Fruit fly (Drosophila melanogaster): ENCODE measurements around the gene CG13992.
A peak's percentile ranks its signal among the peaks of the same experiment; 100 is the strongest.

Gene CG13992

DNA sequence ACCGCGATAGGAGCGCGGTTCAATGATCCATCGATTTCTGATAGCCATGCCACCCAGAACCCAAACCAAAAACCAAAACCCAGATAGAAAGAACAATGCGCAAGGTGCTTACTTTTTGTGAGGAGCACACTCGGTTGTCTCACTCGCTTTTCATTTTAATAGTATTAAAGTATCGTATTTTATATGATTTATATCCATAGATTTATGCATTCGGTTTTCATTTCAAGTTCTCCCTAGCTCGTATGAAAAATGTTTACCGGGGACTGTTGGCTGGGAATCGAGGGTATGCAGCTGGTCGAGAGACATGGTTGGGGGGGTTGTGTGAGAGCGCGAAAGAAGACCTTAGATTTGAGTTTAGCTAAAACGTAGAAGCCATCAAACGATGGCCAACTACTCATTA, 4.5 kb upstream of the CG13992 start (continued):
- TF ChIP-seq CG10147 (GFP tag; optimal IDR thresholded peaks at IDR 0.05) (no peak), Neu2 (GFP tag; optimal IDR thresholded peaks at IDR 0.05; ENCODE audit: borderline replicate concordance) (no peak), CG9932 (GFP tag; IDR thresholded peaks at IDR 0.05) (peak; percentile 57), Dfd (GFP tag; optimal IDR thresholded peaks at IDR 0.05) (no peak), sr (GFP tag; IDR thresholded peaks at IDR 0.05) (no peak), CG11398 (GFP tag; optimal IDR thresholded peaks at IDR 0.05) (no peak), Dref (GFP tag; IDR thresholded peaks at IDR 0.05) (no peak), CG3838 (GFP tag; optimal IDR thresholded peaks at IDR 0.05) (no peak), luna (GFP tag; optimal IDR thresholded peaks at IDR 0.05) (no peak), jigr1 (GFP tag; IDR thresholded peaks at IDR 0.05) (no peak), CG8089 (GFP tag; optimal IDR thresholded peaks at IDR 0.05) (no peak), CG2116 (GFP tag; optimal IDR thresholded peaks at IDR 0.05) (peak; percentile 4), Bdp1 (GFP tag; optimal IDR thresholded peaks at IDR 0.05) (no peak), CG30431 (GFP tag; optimal IDR thresholded peaks at IDR 0.05) (no peak), E2f1 (GFP tag; IDR thresholded peaks at IDR 0.05) (peak; percentile 38; the same call in 1 of the 2 replicates), CG15696 (tag; optimal IDR thresholded peaks at IDR 0.05) (no peak), CG3847 (GFP tag; IDR thresholded peaks at IDR 0.05) (peak; percentile 40; the same call in 1 of the 2 replicates), grau (tag; optimal IDR thresholded peaks at IDR 0.05) (peak; percentile 53), repo (GFP tag; optimal IDR thresholded peaks at IDR 0.05) (no peak), z (GFP tag; IDR thresholded peaks at IDR 0.05) (no peak), CG7928 (GFP tag; optimal IDR thresholded peaks at IDR 0.05) (no peak), NC2β (GFP tag; optimal IDR thresholded peaks at IDR 0.05) (no peak), NfI (GFP tag; optimal IDR thresholded peaks at IDR 0.05) (peak; percentile 47), fd3F (GFP tag; optimal IDR thresholded peaks at IDR 0.05) (peak; percentile 42), CG7786 (GFP tag; optimal IDR thresholded peaks at IDR 0.05) (no peak), Antp (GFP tag; optimal IDR thresholded peaks at IDR 0.05) (no peak), eve (GFP tag; optimal IDR thresholded peaks at IDR 0.05) (no peak), scrt (GFP tag; optimal IDR thresholded peaks at IDR 0.05) (no peak), kay (GFP tag; optimal IDR thresholded peaks at IDR 0.05) (no peak), CG12155 (GFP tag; optimal IDR thresholded peaks at IDR 0.05) (peak; percentile 21), sob (GFP tag; IDR thresholded peaks at IDR 0.05) (peak; percentile 67), pum (GFP tag; optimal IDR thresholded peaks at IDR 0.05) (no peak), Asciz (GFP tag; optimal IDR thresholded peaks at IDR 0.05) (no peak), shn (GFP tag; optimal IDR thresholded peaks at IDR 0.05) (no peak), CG17359 (tag; optimal IDR thresholded peaks at IDR 0.05) (peak; percentile 24), kni (GFP tag; optimal IDR thresholded peaks at IDR 0.05) (no peak), CG17361 (GFP tag; IDR thresholded peaks at IDR 0.05) (0 out of 3 replicates have a peak, but pooled peaks have one; percentile 41), CG11247 (GFP tag; IDR thresholded peaks at IDR 0.05) (peak; percentile 41; the same call in 1 of the 2 replicates), CG8359 (GFP tag; optimal IDR thresholded peaks at IDR 0.05; ENCODE audit: borderline replicate concordance) (no peak), CG6854 (GFP tag; optimal IDR thresholded peaks at IDR 0.05) (no peak), mld (GFP tag; IDR thresholded peaks at IDR 0.05; ENCODE audit: partially characterized antibody) (no peak), CG18764 (GFP tag; optimal IDR thresholded peaks at IDR 0.05) (no peak), toy (GFP tag; IDR thresholded peaks at IDR 0.05) (no peak), dati (GFP tag; IDR thresholded peaks at IDR 0.05) (no peak), CG10543 (GFP tag; optimal IDR thresholded peaks at IDR 0.05) (no peak), Fer2 (tag; optimal IDR thresholded peaks at IDR 0.05) (no peak), Rx (GFP tag; IDR thresholded peaks at IDR 0.05) (no peak), CG32532 (GFP tag; IDR thresholded peaks at IDR 0.05) (peak; percentile 51; the same call in 1 of the 2 replicates), wor (GFP tag; IDR thresholded peaks at IDR 0.05) (no peak), CG13123 (GFP tag; optimal IDR thresholded peaks at IDR 0.05) (no peak), CG16863 (GFP tag; optimal IDR thresholded peaks at IDR 0.05) (peak; percentile 16), CG7556 (GFP tag; optimal IDR thresholded peaks at IDR 0.05) (peak; percentile 21)
